Worm (Caenorhabditis elegans) whole organism, late embryonic: Measurements from ENCODE around the gene F32E10.9.
A peak's percentile ranks its signal among the peaks of the same experiment; 100 is the strongest.

ENCODE experiments used
- C08G9.2 ChIP-seq: sonication (generic microtip); optimal IDR thresholded peaks from 2 replicates; lab custom pipeline; 2016; ENCODE audit warnings: mild to moderate bottlenecking, missing genetic modification characterization, moderate library complexity, missing compliant biosample characterization
- C38D4.7 ChIP-seq: fragments of 200-800 bp; sonication (Bioruptor generic); optimal IDR thresholded peaks from 2 replicates; lab custom pipeline; 2018; ENCODE audit warnings: mild to moderate bottlenecking, missing genetic modification characterization, moderate library complexity, missing compliant biosample characterization
- F13H6.1 ChIP-seq: sonication (generic microtip); optimal IDR thresholded peaks from 2 replicates; lab custom pipeline; 2016; ENCODE audit warnings: missing genetic modification characterization, missing compliant biosample characterization
- K09A11.1 ChIP-seq: sonication (generic microtip); optimal IDR thresholded peaks from 2 replicates; lab custom pipeline; 2017; ENCODE audit warnings: antibody characterized with exemption, mild to moderate bottlenecking, missing genetic modification characterization, missing compliant biosample characterization; ENCODE audit not compliant: insufficient read depth
- T23F11.4 ChIP-seq: fragments of 200-800 bp; sonication (Bioruptor generic); optimal IDR thresholded peaks from 2 replicates; lab custom pipeline; 2018; ENCODE audit warnings: mild to moderate bottlenecking, missing genetic modification characterization, missing compliant biosample characterization
- Y22D7AL.16 ChIP-seq: sonication (generic microtip); optimal IDR thresholded peaks from 2 replicates; lab custom pipeline; 2016; ENCODE audit warnings: missing genetic modification characterization, missing compliant biosample characterization
- ahr-1 ChIP-seq: sonication (generic microtip); optimal IDR thresholded peaks from 2 replicates; lab custom pipeline; 2016; ENCODE audit warnings: missing genetic modification characterization, missing compliant biosample characterization
- ceh-14 ChIP-seq: sonication (generic microtip); optimal IDR thresholded peaks from 2 replicates; lab custom pipeline; 2016; ENCODE audit warnings: missing genotype, missing genetic modification characterization, missing compliant biosample characterization
- ceh-18 ChIP-seq: sonication (generic microtip); optimal IDR thresholded peaks from 2 replicates; lab custom pipeline; 2016; ENCODE audit warnings: missing genetic modification characterization, missing compliant biosample characterization
- ceh-22 ChIP-seq: sonication (generic microtip); optimal IDR thresholded peaks from 2 replicates; lab custom pipeline; 2017; ENCODE audit warnings: missing biosample characterization, missing genetic modification characterization
- ceh-24 ChIP-seq: sonication (generic microtip); optimal IDR thresholded peaks from 2 replicates; lab custom pipeline; 2016; ENCODE audit warnings: mild to moderate bottlenecking, missing genetic modification characterization, missing compliant biosample characterization
- ceh-31 ChIP-seq: sonication (generic microtip); optimal IDR thresholded peaks from 2 replicates; lab custom pipeline; 2016; ENCODE audit warnings: missing genetic modification characterization, missing compliant biosample characterization
- ceh-34 ChIP-seq: sonication (generic microtip); optimal IDR thresholded peaks from 2 replicates; lab custom pipeline; 2016; ENCODE audit warnings: mild to moderate bottlenecking, missing genetic modification characterization, missing compliant biosample characterization
- ceh-45 ChIP-seq: fragments of 200-800 bp; sonication (Bioruptor generic); IDR thresholded peaks from 2 replicates; pipeline ENCODE4 v1.3.6; 2022; ENCODE audit warnings: missing genetic modification reagents, missing genetic modification characterization, missing compliant biosample characterization
- ceh-48 ChIP-seq: sonication (generic microtip); optimal IDR thresholded peaks from 2 replicates; lab custom pipeline; 2016; ENCODE audit warnings: missing genetic modification characterization, inconsistent platforms, missing compliant biosample characterization
- ceh-9 ChIP-seq: sonication (generic microtip); optimal IDR thresholded peaks from 2 replicates; lab custom pipeline; 2016; ENCODE audit warnings: mild to moderate bottlenecking, missing genetic modification characterization, inconsistent platforms, missing compliant biosample characterization
- dmd-4 ChIP-seq: sonication (generic microtip); optimal IDR thresholded peaks from 2 replicates; lab custom pipeline; 2016; ENCODE audit warnings: borderline replicate concordance, missing genetic modification characterization, missing compliant biosample characterization
- dve-1 ChIP-seq: sonication (generic microtip); optimal IDR thresholded peaks from 2 replicates; lab custom pipeline; 2017; ENCODE audit warnings: antibody characterized with exemption, mild to moderate bottlenecking, missing genetic modification characterization, missing compliant biosample characterization
- elt-4 ChIP-seq: sonication (generic microtip); optimal IDR thresholded peaks from 2 replicates; lab custom pipeline; 2016; ENCODE audit warnings: missing genetic modification characterization, missing compliant biosample characterization
- fax-1 ChIP-seq: sonication (generic microtip); optimal IDR thresholded peaks from 2 replicates; lab custom pipeline; 2016; ENCODE audit warnings: missing genotype, missing genetic modification characterization, missing compliant biosample characterization
- gmeb-2 ChIP-seq: sonication (generic microtip); optimal IDR thresholded peaks from 2 replicates; lab custom pipeline; 2016; ENCODE audit warnings: missing genetic modification characterization, inconsistent platforms, missing compliant biosample characterization
- hlh-30 ChIP-seq: sonication (generic microtip); optimal IDR thresholded peaks from 2 replicates; lab custom pipeline; 2017; ENCODE audit warnings: antibody characterized with exemption, missing genetic modification characterization, missing compliant biosample characterization; ENCODE audit not compliant: insufficient read depth
- hlh-6 ChIP-seq: sonication (generic microtip); optimal IDR thresholded peaks from 2 replicates; lab custom pipeline; 2016; ENCODE audit warnings: missing genotype, missing genetic modification characterization, missing compliant biosample characterization
- lim-6 ChIP-seq: sonication (generic microtip); optimal IDR thresholded peaks from 2 replicates; lab custom pipeline; 2016; ENCODE audit warnings: missing genetic modification characterization, missing compliant biosample characterization
- lin-11 ChIP-seq: fragments of 200-800 bp; sonication (Bioruptor generic); optimal IDR thresholded peaks from 2 replicates; lab custom pipeline; 2018; ENCODE audit warnings: mild to moderate bottlenecking, missing genetic modification characterization, missing compliant biosample characterization
- madf-2 ChIP-seq: sonication (generic microtip); optimal IDR thresholded peaks from 2 replicates; lab custom pipeline; 2017; ENCODE audit warnings: missing genetic modification characterization, missing compliant biosample characterization
- mec-3 ChIP-seq: sonication (generic microtip); optimal IDR thresholded peaks from 2 replicates; lab custom pipeline; 2016; ENCODE audit warnings: borderline replicate concordance, missing genetic modification characterization, missing compliant biosample characterization
- nhr-232 ChIP-seq: sonication (generic microtip); optimal IDR thresholded peaks from 2 replicates; lab custom pipeline; 2016; ENCODE audit warnings: missing genetic modification characterization, missing compliant biosample characterization
- npax-4 ChIP-seq: sonication (generic microtip); optimal IDR thresholded peaks from 2 replicates; lab custom pipeline; 2016; ENCODE audit warnings: missing genetic modification characterization, missing compliant biosample characterization
- pag-3 ChIP-seq: sonication (generic microtip); optimal IDR thresholded peaks from 2 replicates; lab custom pipeline; 2016; ENCODE audit warnings: missing compliant biosample characterization, missing genetic modification characterization, borderline replicate concordance
- pat-9 ChIP-seq: fragments of 200-800 bp; sonication (Bioruptor generic); optimal IDR thresholded peaks from 2 replicates; lab custom pipeline; 2018; ENCODE audit warnings: mild to moderate bottlenecking, missing genetic modification characterization, moderate library complexity, missing compliant biosample characterization
- pax-1 ChIP-seq: fragments of 150-350 bp; optimal IDR thresholded peaks from 2 replicates; lab custom pipeline; 2014; ENCODE audit warnings: missing biosample characterization, missing genetic modification characterization
- pha-2 ChIP-seq: sonication (generic microtip); optimal IDR thresholded peaks from 2 replicates; lab custom pipeline; 2017; ENCODE audit warnings: mild to moderate bottlenecking, missing genetic modification characterization, missing compliant biosample characterization
- pros-1 ChIP-seq: fragments of 150-350 bp; optimal IDR thresholded peaks from 2 replicates; lab custom pipeline; 2014; ENCODE audit warnings: missing biosample characterization, missing genetic modification reagents, missing genetic modification characterization
- ref-2 ChIP-seq: sonication (generic microtip); optimal IDR thresholded peaks from 2 replicates; lab custom pipeline; 2016; ENCODE audit warnings: missing genetic modification characterization, missing compliant biosample characterization
- rnt-1 ChIP-seq: sonication (generic microtip); optimal IDR thresholded peaks from 2 replicates; lab custom pipeline; 2016; ENCODE audit warnings: missing genetic modification characterization, missing compliant biosample characterization
- sdc-2 ChIP-seq: sonication (generic microtip); optimal IDR thresholded peaks from 2 replicates; lab custom pipeline; 2016; ENCODE audit warnings: missing genotype, missing genetic modification characterization, missing compliant biosample characterization
- sox-4 ChIP-seq: sonication (generic microtip); optimal IDR thresholded peaks from 2 replicates; lab custom pipeline; 2017; ENCODE audit warnings: mild to moderate bottlenecking, missing genetic modification characterization, inconsistent platforms, missing compliant biosample characterization
- syd-9 ChIP-seq: sonication (generic microtip); optimal IDR thresholded peaks from 2 replicates; lab custom pipeline; 2016; ENCODE audit warnings: mild to moderate bottlenecking, missing genetic modification characterization, moderate library complexity, missing compliant biosample characterization
- tbx-2 ChIP-seq: sonication (generic microtip); optimal IDR thresholded peaks from 2 replicates; lab custom pipeline; 2016; ENCODE audit warnings: missing genetic modification characterization, missing compliant biosample characterization
- tbx-7 ChIP-seq: sonication (generic microtip); optimal IDR thresholded peaks from 2 replicates; lab custom pipeline; 2016; ENCODE audit warnings: missing genotype, missing genetic modification characterization, missing compliant biosample characterization
- unc-42 ChIP-seq: sonication (generic microtip); optimal IDR thresholded peaks from 2 replicates; lab custom pipeline; 2016; ENCODE audit warnings: missing genotype, missing genetic modification characterization, missing compliant biosample characterization
- unc-55 ChIP-seq: sonication (generic microtip); optimal IDR thresholded peaks from 2 replicates; lab custom pipeline; 2017; ENCODE audit warnings: missing biosample characterization, missing genetic modification reagents, missing genetic modification characterization
- zip-5 ChIP-seq: sonication (generic microtip); optimal IDR thresholded peaks from 2 replicates; lab custom pipeline; 2016; ENCODE audit warnings: missing genetic modification characterization, missing compliant biosample characterization

The F32E10.9 gene

ce11 chrIV:7580062-7580614, 16.4 kb upstream of the F32E10.9 start, which contains the start of the genes cec-5 and nol-10 (continued):
- no peak for TF ChIP-seq madf-2 (tag; lab: Kevin White, UChicago)
- no peak for TF ChIP-seq lin-11
- no peak for TF ChIP-seq gmeb-2
- no peak for TF ChIP-seq pag-3 (tag; lab: Kevin White, UChicago)
- peak; percentile 10 for TF ChIP-seq ref-2
- no peak for TF ChIP-seq Y22D7AL.16 (tag; lab: Kevin White, UChicago)
- TF ChIP-seq, all 69 proteins: peak for 13

ce11 chrIV:7578281-7578680, 14.5 kb upstream of the F32E10.9 start, which contains the start of gene F32E10.5:
Gene F32E10.5 (minus strand): TSS chrIV:7578381.
- TF ChIP-seq unc-55 (GFP tag; lab: Kevin White, UChicago) = no peak

- no peak for TF ChIP-seq syd-9 (tag; lab: Kevin White, UChicago)
- peak; percentile 20 for TF ChIP-seq ceh-48
- TF ChIP-seq C08G9.2 = no peak
- no peak for TF ChIP-seq dve-1 (tag; lab: Kevin White, UChicago)
- no peak for TF ChIP-seq pha-2 (tag; lab: Kevin White, UChicago)
These were observed 11.5 kb upstream of the F32E10.9 start, which contains the start of gene cec-4 for ce11 chrIV:7575147-7575768. Gene cec-4 (plus strand): TSS chrIV:7575718.

- TF ChIP-seq dve-1 (tag; lab: Kevin White, UChicago) = peak; percentile 97
- TF ChIP-seq pax-1 (tag; lab: Kevin White, UChicago) = no peak
- TF ChIP-seq sdc-2 (tag; lab: Kevin White, UChicago) = peak; percentile 87
- TF ChIP-seq sox-4 (tag; lab: Kevin White, UChicago) = peak; percentile 96
- TF ChIP-seq pros-1 (tag; lab: Kevin White, UChicago) = peak; percentile 22
- no peak for TF ChIP-seq unc-55 (GFP tag; lab: Kevin White, UChicago)
- peak; percentile 92 for TF ChIP-seq dmd-4 (tag; lab: Kevin White, UChicago)
- peak; percentile 92 for TF ChIP-seq ceh-18
- TF ChIP-seq tbx-2 = peak; percentile 94
- peak; percentile 94 for TF ChIP-seq rnt-1
- TF ChIP-seq lim-6 (tag; lab: Kevin White, UChicago) = peak; percentile 90
- peak; percentile 92 for TF ChIP-seq C08G9.2
- peak; percentile 96 for TF ChIP-seq ceh-45
- TF ChIP-seq F13H6.1 = peak; percentile 92
- peak; percentile 93 for TF ChIP-seq ceh-34
- peak; percentile 86 for TF ChIP-seq ceh-31 (tag; lab: Kevin White, UChicago)
- TF ChIP-seq K09A11.1 (tag; lab: Kevin White, UChicago) = peak; percentile 92
- TF ChIP-seq fax-1 (tag; lab: Kevin White, UChicago) = peak; percentile 92
- TF ChIP-seq syd-9 (tag; lab: Kevin White, UChicago) = peak; percentile 96
- peak; percentile 96 for TF ChIP-seq gmeb-2
- TF ChIP-seq nhr-232 (tag; lab: Kevin White, UChicago) = peak; percentile 92
- TF ChIP-seq ceh-9 (tag; lab: Kevin White, UChicago) = peak; percentile 88
- TF ChIP-seq pat-9 (tag; lab: Kevin White, UChicago) = peak; percentile 97
- TF ChIP-seq C38D4.7 (GFP tag; lab: Kevin White, UChicago) = peak; percentile 95
- TF ChIP-seq ceh-22 (tag; lab: Kevin White, UChicago) = peak; percentile 40
- TF ChIP-seq ceh-14 = peak; percentile 95
- TF ChIP-seq npax-4 (tag; lab: Kevin White, UChicago) = peak; percentile 94
- peak; percentile 89 for TF ChIP-seq lin-11
- TF ChIP-seq Y22D7AL.16 (tag; lab: Kevin White, UChicago) = peak; percentile 93
- TF ChIP-seq mec-3 = peak; percentile 77
- TF ChIP-seq unc-42 (tag; lab: Kevin White, UChicago) = peak; percentile 72
- TF ChIP-seq hlh-30 = peak; percentile 69
- TF ChIP-seq ahr-1 = peak; percentile 91
- TF ChIP-seq ceh-24 (tag; lab: Kevin White, UChicago) = peak; percentile 94
- no peak for TF ChIP-seq elt-4
- TF ChIP-seq T23F11.4 (GFP tag; lab: Kevin White, UChicago) = peak; percentile 94
- peak; percentile 98 for TF ChIP-seq hlh-6 (tag; lab: Kevin White, UChicago)
- TF ChIP-seq zip-5 = peak; percentile 72
- TF ChIP-seq tbx-7 = peak; percentile 52
These were observed 10.2 kb upstream of the F32E10.9 start for ce11 chrIV:7573944-7574343.
